Worm (Caenorhabditis elegans) whole organism, young adult: ENCODE measurements around the gene sdz-19.

Source experiments
- B0261.1 ChIP-seq: sonication (generic microtip); optimal IDR thresholded peaks from 2 replicates; lab custom pipeline; 2016; ENCODE audit warnings: mild to moderate bottlenecking, missing genetic modification characterization, moderate library complexity, missing compliant biosample characterization
- nhr-27 ChIP-seq: fragments of 200-800 bp; sonication (Bioruptor generic); optimal IDR thresholded peaks from 2 replicates; lab custom pipeline; 2018; ENCODE audit warnings: mild to moderate bottlenecking, missing genetic modification characterization, moderate library complexity, missing compliant biosample characterization
- rec-8 ChIP-seq, 2 experiments: sonication (generic microtip); optimal IDR thresholded peaks; 2 replicates each; lab custom pipeline; 2016; ENCODE audit warnings: mild to moderate bottlenecking in 2 of 2, missing genetic modification characterization in 2 of 2, missing genetic modification reagents in 2 of 2, missing genotype in 2 of 2, missing biosample characterization in 1 of 2, missing compliant biosample characterization in 1 of 2, moderate library complexity in 1 of 2

DNA sequence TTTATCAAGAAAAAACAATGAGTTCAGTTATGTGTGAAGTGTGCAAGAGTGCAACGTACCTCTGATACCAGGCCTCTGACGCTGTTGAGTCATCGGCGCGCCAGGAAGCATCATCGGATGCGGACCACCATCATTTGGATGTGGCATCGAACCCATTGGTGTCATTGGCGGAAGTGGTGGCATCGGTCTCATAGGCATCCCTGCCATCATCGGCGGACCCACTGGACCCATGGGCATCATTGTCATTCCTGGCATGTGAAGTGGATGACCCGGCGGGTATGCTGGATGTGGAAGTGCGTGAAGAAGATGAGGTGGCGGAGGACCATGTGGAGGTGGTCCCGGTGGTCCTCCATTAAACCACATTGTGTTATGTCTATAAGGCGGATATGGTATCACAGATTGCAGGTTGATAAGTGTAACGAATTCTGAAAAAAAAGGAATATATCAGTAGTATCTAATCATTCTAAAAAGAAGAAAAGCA lies 22.3 kb upstream of the sdz-19 start, which contains the start of gene scd-1:
- TF ChIP-seq rec-8 (tag; optimal IDR thresholded peaks at IDR 0.05; lab: Kevin White, UChicago), result no peak
- no peak for TF ChIP-seq B0261.1 (tag; lab: Kevin White, UChicago)
- no peak for TF ChIP-seq nhr-27 (tag; lab: Kevin White, UChicago)
